Fruit fly (Drosophila melanogaster) whole organism, wandering third instar larva: ENCODE data around the gene Cbp20.
A peak's percentile ranks its signal among the peaks of the same experiment; 100 is the strongest.

Experiments
- Abd-B ChIP-seq: fragments of >200 bp; optimal IDR thresholded peaks from 2 replicates; lab custom pipeline; 2017; ENCODE audit warnings: missing biosample characterization, missing genetic modification characterization
- CG32264 ChIP-seq: fragments of 200-800 bp; sonication (Bioruptor generic); optimal IDR thresholded peaks from 2 replicates; lab custom pipeline; 2016; ENCODE audit warnings: missing biosample characterization, missing genetic modification characterization
- CG9705 ChIP-seq: fragments of 200-800 bp; sonication (Bioruptor generic); optimal IDR thresholded peaks from 2 replicates; lab custom pipeline; 2018; ENCODE audit warnings: missing biosample characterization, mild to moderate bottlenecking, missing genetic modification characterization
- CrebA ChIP-seq: fragments of 200-800 bp; sonication (Bioruptor generic); optimal IDR thresholded peaks from 2 replicates; lab custom pipeline; 2016; ENCODE audit warnings: missing biosample characterization, mild to moderate bottlenecking, missing genetic modification characterization, borderline replicate concordance
- Dfd ChIP-seq: fragments of >200 bp; optimal IDR thresholded peaks from 2 replicates; lab custom pipeline; 2017; ENCODE audit warnings: missing biosample characterization, missing genetic modification characterization
- Dif ChIP-seq: fragments of 200-275, 200-300 bp; sonication (Bioruptor generic); optimal IDR thresholded peaks from 2 replicates; lab custom pipeline; 2018; ENCODE audit warnings: missing biosample characterization, missing genetic modification characterization; ENCODE audit not compliant: partially characterized antibody
- GATAd ChIP-seq: sonication (Bioruptor generic); optimal IDR thresholded peaks from 2 replicates; lab custom pipeline; 2016; ENCODE audit warnings: missing biosample characterization, missing genetic modification characterization
- HLH106 ChIP-seq: fragments of 200-800 bp; optimal IDR thresholded peaks from 3 replicates; lab custom pipeline; 2019; ENCODE audit warnings: missing biosample characterization, mild to moderate bottlenecking, missing genetic modification characterization, moderate library complexity
- Hnf4 ChIP-seq: fragments of 200-800 bp; sonication (Bioruptor generic); optimal IDR thresholded peaks from 2 replicates; lab custom pipeline; 2016; ENCODE audit warnings: missing biosample characterization, mild to moderate bottlenecking, missing genetic modification characterization
- Hr78 ChIP-seq: fragments of >200 bp; optimal IDR thresholded peaks from 2 replicates; lab custom pipeline; 2017; ENCODE audit warnings: missing biosample characterization, missing genetic modification characterization
- Hr83 ChIP-seq: fragments of 200-300 bp; sonication (Bioruptor generic); optimal IDR thresholded peaks from 2 replicates; lab custom pipeline; 2016; ENCODE audit warnings: missing biosample characterization, mild to moderate bottlenecking, missing genetic modification characterization, moderate library complexity; ENCODE audit not compliant: poor library complexity, severe bottlenecking
- Jra ChIP-seq: sonication (Bioruptor generic); optimal IDR thresholded peaks from 2 replicates; lab custom pipeline; 2016; ENCODE audit warnings: missing biosample characterization, missing genetic modification characterization
- Mio ChIP-seq: sonication (Bioruptor generic); optimal IDR thresholded peaks from 2 replicates; lab custom pipeline; 2016; ENCODE audit warnings: missing biosample characterization, missing genetic modification characterization
- Myc ChIP-seq: fragments of >200 bp; optimal IDR thresholded peaks from 2 replicates; lab custom pipeline; 2017
- N ChIP-seq: fragments of >200 bp; optimal IDR thresholded peaks from 2 replicates; lab custom pipeline; 2018; ENCODE audit warnings: missing biosample characterization, missing external identifiers, missing genetic modification characterization
- OdsH ChIP-seq: fragments of 200-800 bp; sonication (Bioruptor generic); optimal IDR thresholded peaks from 2 replicates; lab custom pipeline; 2016; ENCODE audit warnings: missing biosample characterization, mild to moderate bottlenecking, missing genetic modification characterization
- Rel ChIP-seq, 2 experiments: fragments of 200-800 bp; sonication (Bioruptor generic) in 1 of 2; optimal IDR thresholded peaks; 2 replicates in 1 of 2; 3 replicates in 1 of 2; lab custom pipeline; 2016 to 2019; ENCODE audit warnings: mild to moderate bottlenecking in 2 of 2, missing biosample characterization in 2 of 2, missing genetic modification characterization in 2 of 2, moderate library complexity in 1 of 2
- Sp1 ChIP-seq: fragments of 200-800 bp; sonication (Bioruptor generic); optimal IDR thresholded peaks from 3 replicates; lab custom pipeline; 2019; ENCODE audit warnings: missing biosample characterization, mild to moderate bottlenecking, missing genetic modification characterization, moderate library complexity
- Vsx2 ChIP-seq: fragments of 200-300, 225-300 bp; sonication (Bioruptor generic); optimal IDR thresholded peaks from 2 replicates; lab custom pipeline; 2018; ENCODE audit warnings: missing biosample characterization, missing genetic modification characterization; ENCODE audit not compliant: partially characterized antibody
- br ChIP-seq: fragments of 200-800 bp; sonication (Bioruptor generic); optimal IDR thresholded peaks from 2 replicates; lab custom pipeline; 2016; ENCODE audit warnings: missing biosample characterization, missing genetic modification characterization
- brk ChIP-seq: fragments of 200-800 bp; sonication (Bioruptor generic); optimal IDR thresholded peaks from 2 replicates; lab custom pipeline; 2016; ENCODE audit warnings: missing biosample characterization, mild to moderate bottlenecking, missing genetic modification characterization
- dl ChIP-seq, 2 experiments: fragments of 175-275, 200-275 bp in 1 of 2; fragments of 200-275 bp in 1 of 2; sonication (Bioruptor generic); optimal IDR thresholded peaks; lab custom pipeline; 2018; ENCODE audit warnings: mild to moderate bottlenecking in 2 of 2, missing biosample characterization in 2 of 2, missing genetic modification characterization in 2 of 2, moderate library complexity in 2 of 2; ENCODE audit not compliant: partially characterized antibody in 2 of 2, insufficient read depth in 1 of 2
- dmrt93B ChIP-seq: fragments of 200-800 bp; sonication (Bioruptor generic); optimal IDR thresholded peaks from 2 replicates; lab custom pipeline; 2018; ENCODE audit warnings: missing biosample characterization, mild to moderate bottlenecking, missing genetic modification characterization
- dsf ChIP-seq: sonication (Bioruptor generic); optimal IDR thresholded peaks from 2 replicates; lab custom pipeline; 2016; ENCODE audit warnings: missing biosample characterization, missing genetic modification characterization, borderline replicate concordance
- ey ChIP-seq: fragments of 200-800 bp; sonication (Bioruptor generic); optimal IDR thresholded peaks from 2 replicates; lab custom pipeline; 2016; ENCODE audit warnings: missing biosample characterization, missing genetic modification characterization
- foxo ChIP-seq, 2 experiments: fragments of 200-800 bp; sonication (Bioruptor generic); optimal IDR thresholded peaks; 2 replicates in 1 of 2; 3 replicates in 1 of 2; lab custom pipeline; 2016 to 2017; ENCODE audit warnings: missing biosample characterization in 2 of 2, missing genetic modification characterization in 2 of 2
- fru ChIP-seq: fragments of 200-800 bp; sonication (Bioruptor generic); optimal IDR thresholded peaks from 3 replicates; lab custom pipeline; 2016; ENCODE audit warnings: missing biosample characterization, mild to moderate bottlenecking, missing genetic modification characterization
- h ChIP-seq: fragments of 200-800 bp; sonication (Bioruptor generic); optimal IDR thresholded peaks from 3 replicates; lab custom pipeline; 2016; ENCODE audit warnings: missing biosample characterization, mild to moderate bottlenecking, missing genetic modification characterization
- jim ChIP-seq: fragments of 175-275, 200-325 bp; sonication (Bioruptor generic); optimal IDR thresholded peaks from 2 replicates; lab custom pipeline; 2016; ENCODE audit warnings: missing biosample characterization, mild to moderate bottlenecking, missing genetic modification characterization
- lola ChIP-seq: fragments of >200 bp; optimal IDR thresholded peaks from 2 replicates; lab custom pipeline; 2017; ENCODE audit warnings: missing biosample characterization, missing genetic modification characterization
- pan ChIP-seq: fragments of >200 bp; optimal IDR thresholded peaks from 2 replicates; lab custom pipeline; 2017
- psq ChIP-seq: fragments of 200-800 bp; sonication (Bioruptor generic); optimal IDR thresholded peaks from 3 replicates; lab custom pipeline; 2017; ENCODE audit warnings: missing biosample characterization, mild to moderate bottlenecking, missing genetic modification characterization, moderate library complexity
- rgr ChIP-seq: fragments of 200-800 bp; sonication (Bioruptor generic); optimal IDR thresholded peaks from 3 replicates; lab custom pipeline; 2016; ENCODE audit warnings: missing biosample characterization, mild to moderate bottlenecking, missing genetic modification characterization
- sage ChIP-seq: fragments of 200-800 bp; sonication (Bioruptor generic); optimal IDR thresholded peaks from 2 replicates; lab custom pipeline; 2016; ENCODE audit warnings: missing biosample characterization, mild to moderate bottlenecking, missing genetic modification characterization
- sv ChIP-seq: fragments of 200-800 bp; sonication (Bioruptor generic); optimal IDR thresholded peaks from 3 replicates; lab custom pipeline; 2016; ENCODE audit warnings: missing biosample characterization, missing genetic modification characterization
- tai ChIP-seq: sonication (Bioruptor generic); optimal IDR thresholded peaks from 2 replicates; lab custom pipeline; 2016; ENCODE audit warnings: missing biosample characterization, missing genetic modification characterization
- usp ChIP-seq: fragments of >200 bp; optimal IDR thresholded peaks from 2 replicates; lab custom pipeline; 2017; ENCODE audit warnings: missing biosample characterization, missing genetic modification characterization
- woc ChIP-seq: sonication (Bioruptor generic); optimal IDR thresholded peaks from 2 replicates; lab custom pipeline; 2016; ENCODE audit warnings: missing biosample characterization, mild to moderate bottlenecking, missing genetic modification characterization

Gene Cbp20

dm6 chr3R:18168929-18169350 lies 4.5 kb downstream of the Cbp20 start:
- TF ChIP-seq jim (no peak), woc (GFP tag; lab: Kevin White, UChicago) (no peak), Dfd (GFP tag; lab: Kevin White, UChicago) (no peak), Sp1 (GFP tag; lab: Kevin White, UChicago) (no peak), Abd-B (GFP tag; lab: Kevin White, UChicago) (no peak), sv (GFP tag; lab: Kevin White, UChicago) (no peak), OdsH (GFP tag; lab: Kevin White, UChicago) (no peak), lola (GFP tag; lab: Kevin White, UChicago) (no peak), CrebA (GFP tag; lab: Kevin White, UChicago) (no peak), pan (lab: Kevin White, UChicago) (no peak), Rel (GFP tag; optimal IDR thresholded peaks at IDR 0.05; lab: Kevin White, UChicago) (no peak), Rel (tag; optimal IDR thresholded peaks at IDR 0.05; lab: Kevin White, UChicago) (no peak), Myc (no peak), Hnf4 (peak; percentile 44), dl (GFP tag; optimal IDR thresholded peaks at IDR 0.05; lab: Kevin White, UChicago; ENCODE audit: insufficient read depth in 1 of 2, partially characterized antibody in 2 of 2) (no peak), sage (GFP tag; lab: Kevin White, UChicago) (no peak), Jra (no peak), br (GFP tag; lab: Kevin White, UChicago) (no peak), fru (peak; percentile 25), usp (GFP tag; lab: Kevin White, UChicago) (no peak), CG9705 (GFP tag; lab: Kevin White, UChicago) (no peak), Vsx2 (GFP tag; lab: Kevin White, UChicago) (no peak), dmrt93B (GFP tag; lab: Kevin White, UChicago) (no peak), Dif (GFP tag; lab: Kevin White, UChicago) (no peak), rgr (GFP tag; lab: Kevin White, UChicago) (peak; percentile 29), dsf (GFP tag; lab: Kevin White, UChicago) (no peak), GATAd (no peak), foxo (GFP tag; optimal IDR thresholded peaks at IDR 0.05; lab: Kevin White, UChicago) (peak in 1 of 2 experiments; percentile 50), brk (GFP tag; lab: Kevin White, UChicago) (no peak), h (GFP tag; lab: Kevin White, UChicago) (peak; percentile 19), HLH106 (tag; lab: Kevin White, UChicago) (peak; percentile 25), CG32264 (GFP tag; lab: Kevin White, UChicago) (no peak), Mio (GFP tag; lab: Kevin White, UChicago) (no peak), N (GFP tag; lab: Kevin White, UChicago) (no peak), tai (no peak), ey (GFP tag; lab: Kevin White, UChicago) (peak; percentile 33), Hr78 (GFP tag; lab: Kevin White, UChicago) (no peak), psq (GFP tag; lab: Kevin White, UChicago) (no peak), Hr83 (no peak)

- TF ChIP-seq Hr78 (GFP tag; lab: Kevin White, UChicago) (no peak), Dif (GFP tag; lab: Kevin White, UChicago) (peak; percentile 63), dl (GFP tag; optimal IDR thresholded peaks at IDR 0.05; lab: Kevin White, UChicago; ENCODE audit: insufficient read depth in 1 of 2, partially characterized antibody in 2 of 2) (peak in 1 of 2 experiments; percentile 35)
Observed at dm6 chr3R:18169982-18170531, 5.6 kb downstream of the Cbp20 start.
